Worm (Caenorhabditis elegans) whole organism, L4 larva: Measurements from ENCODE around the gene T24H10.5.

Experiments
- D1046.2 ChIP-seq: fragments of 200-800 bp; sonication (Bioruptor generic); IDR thresholded peaks from 2 replicates; pipeline ENCODE4 v1.3.6; 2022; ENCODE audit warnings: missing genetic modification characterization, missing compliant biosample characterization
- F10B5.3 ChIP-seq: sonication (generic microtip); optimal IDR thresholded peaks from 2 replicates; lab custom pipeline; 2016; ENCODE audit warnings: mild to moderate bottlenecking, missing genetic modification characterization, missing compliant biosample characterization
- F37D6.2 ChIP-seq: sonication (generic microtip); optimal IDR thresholded peaks from 2 replicates; lab custom pipeline; 2016; ENCODE audit warnings: mild to moderate bottlenecking, missing genetic modification characterization, missing compliant biosample characterization
- F44E2.7 ChIP-seq: fragments of 200-800 bp; sonication (Bioruptor generic); IDR thresholded peaks from 2 replicates; pipeline ENCODE4 v2.1.2; 2022; ENCODE audit warnings: missing genetic modification characterization, missing compliant biosample characterization
- F49E8.2 ChIP-seq: sonication (generic microtip); optimal IDR thresholded peaks from 2 replicates; lab custom pipeline; 2016; ENCODE audit warnings: missing compliant biosample characterization, mild to moderate bottlenecking, missing genetic modification characterization, borderline replicate concordance
- ZK546.5 ChIP-seq, 2 experiments: sonication (generic microtip); optimal IDR thresholded peaks; 2 replicates each; lab custom pipeline; 2017; ENCODE audit warnings: missing biosample characterization in 2 of 2, missing genetic modification characterization in 2 of 2
- aha-1 ChIP-seq: fragments of 150-350 bp; peaks from one replicate; lab custom pipeline; 2014; ENCODE audit warnings: missing biosample characterization, missing genetic modification characterization
- aly-2 ChIP-seq: sonication (generic microtip); optimal IDR thresholded peaks from 2 replicates; lab custom pipeline; 2018; ENCODE audit warnings: missing biosample characterization, missing genetic modification characterization
- ama-1 ChIP-seq: fragments of 150-350 bp; optimal IDR thresholded peaks from 2 replicates; lab custom pipeline; 2014; ENCODE audit warnings: inconsistent platforms, mixed read lengths
- attf-4 ChIP-seq: sonication (generic microtip); optimal IDR thresholded peaks from 3 replicates; lab custom pipeline; 2017; ENCODE audit warnings: missing biosample characterization, missing genetic modification characterization
- ceh-20 ChIP-seq: fragments of 200-800 bp; sonication (Bioruptor generic); IDR thresholded peaks from 2 replicates; pipeline ENCODE4 v1.3.6; 2022; ENCODE audit warnings: missing genetic modification reagents, missing genetic modification characterization, missing compliant biosample characterization
- ceh-28 ChIP-seq: fragments of 150-350 bp; optimal IDR thresholded peaks from 2 replicates; lab custom pipeline; 2014; ENCODE audit warnings: missing biosample characterization, missing genetic modification reagents, missing genetic modification characterization
- cey-2 ChIP-seq: sonication (generic microtip); optimal IDR thresholded peaks from 3 replicates; lab custom pipeline; 2017; ENCODE audit warnings: missing genetic modification characterization, mild to moderate bottlenecking, missing compliant biosample characterization, antibody characterized with exemption, borderline replicate concordance; ENCODE audit not compliant: insufficient read depth
- ctbp-1 ChIP-seq: fragments of 200-800 bp; sonication (Bioruptor generic); IDR thresholded peaks from 2 replicates; pipeline ENCODE4 v1.3.6; 2022; ENCODE audit warnings: missing genetic modification reagents, missing genetic modification characterization, missing compliant biosample characterization
- daf-16 ChIP-seq, 3 experiments: sonication (generic microtip); optimal IDR thresholded peaks; 2 replicates each; lab custom pipeline; 2016 to 2017; ENCODE audit warnings: missing genetic modification characterization in 3 of 3, missing genetic modification reagents in 3 of 3, mild to moderate bottlenecking in 2 of 3, missing compliant biosample characterization in 2 of 3, missing biosample characterization in 1 of 3, moderate library complexity in 1 of 3
- dmd-6 ChIP-seq: fragments of 200-800 bp; sonication (Bioruptor generic); IDR thresholded peaks from 2 replicates; pipeline ENCODE4 v1.3.6; 2022; ENCODE audit warnings: missing genetic modification reagents, missing genetic modification characterization, missing compliant biosample characterization
- dve-1 ChIP-seq: sonication (generic microtip); optimal IDR thresholded peaks from 2 replicates; lab custom pipeline; 2017; ENCODE audit warnings: antibody characterized with exemption, mild to moderate bottlenecking, missing genetic modification characterization, missing compliant biosample characterization; ENCODE audit not compliant: insufficient read depth
- egl-27 ChIP-seq: sonication (generic microtip); optimal IDR thresholded peaks from 3 replicates; lab custom pipeline; 2017; ENCODE audit warnings: missing biosample characterization, missing genetic modification reagents, missing genetic modification characterization
- hif-1 ChIP-seq, 2 experiments: sonication (generic microtip); optimal IDR thresholded peaks; 2 replicates each; lab custom pipeline; 2016 to 2017; ENCODE audit warnings: missing compliant biosample characterization in 2 of 2, missing genetic modification characterization in 2 of 2, missing genetic modification reagents in 2 of 2, missing genotype in 2 of 2, mild to moderate bottlenecking in 1 of 2
- hlh-11 ChIP-seq: fragments of 200-800 bp; sonication (Bioruptor generic); optimal IDR thresholded peaks from 2 replicates; lab custom pipeline; 2018; ENCODE audit warnings: mild to moderate bottlenecking, missing genetic modification characterization, missing compliant biosample characterization
- hlh-30 ChIP-seq: sonication (generic microtip); optimal IDR thresholded peaks from 2 replicates; lab custom pipeline; 2017; ENCODE audit warnings: antibody characterized with exemption, mild to moderate bottlenecking, missing genetic modification characterization, missing compliant biosample characterization; ENCODE audit not compliant: insufficient read depth
- lim-7 ChIP-seq: fragments of 200-800 bp; sonication (Bioruptor generic); IDR thresholded peaks from 2 replicates; pipeline ENCODE4 v1.3.6; 2022; ENCODE audit warnings: missing genetic modification characterization, missing compliant biosample characterization
- lin-29 ChIP-seq: fragments of 200-800 bp; sonication (Bioruptor generic); IDR thresholded peaks from 2 replicates; pipeline ENCODE4 v1.3.6; 2022; ENCODE audit warnings: missing genetic modification reagents, missing genetic modification characterization, missing compliant biosample characterization
- lin-38 ChIP-seq: fragments of 200-800 bp; sonication (Bioruptor generic); IDR thresholded peaks from 2 replicates; pipeline ENCODE4 v1.3.6; 2022; ENCODE audit warnings: missing genetic modification reagents, missing genetic modification characterization, missing compliant biosample characterization
- lin-39 ChIP-seq: fragments of 150-350 bp; optimal IDR thresholded peaks from 2 replicates; lab custom pipeline; 2014; ENCODE audit warnings: missing biosample characterization, missing genetic modification reagents, missing genetic modification characterization
- mdl-1 ChIP-seq, 2 experiments: fragments of 150-350 bp in 1 of 2; sonication (generic microtip) in 1 of 2; optimal IDR thresholded peaks; 2 replicates each; lab custom pipeline; 2014 to 2017; ENCODE audit warnings: missing biosample characterization in 2 of 2, missing genetic modification characterization in 2 of 2
- mep-1 ChIP-seq: fragments of 150-350 bp; sonication (generic microtip); optimal IDR thresholded peaks from 3 replicates; lab custom pipeline; 2014; ENCODE audit warnings: missing biosample characterization, missing genetic modification characterization
- mes-2 ChIP-seq: sonication (generic microtip); optimal IDR thresholded peaks from 2 replicates; lab custom pipeline; 2016; ENCODE audit warnings: missing genotype, mild to moderate bottlenecking, missing genetic modification characterization, missing compliant biosample characterization; ENCODE audit not compliant: poor library complexity, severe bottlenecking
- mxl-2 ChIP-seq: fragments of 200-800 bp; sonication (Bioruptor generic); conservative IDR thresholded peaks from 2 replicates; pipeline ENCODE4 v1.3.6; 2022; ENCODE audit warnings: missing genetic modification reagents, missing genetic modification characterization, missing compliant biosample characterization
- nhr-10 ChIP-seq: fragments of 150-350 bp; optimal IDR thresholded peaks from 2 replicates; lab custom pipeline; 2014; ENCODE audit warnings: missing biosample characterization, missing genetic modification characterization
- nhr-111 ChIP-seq: fragments of 200-800 bp; sonication (Bioruptor generic); optimal IDR thresholded peaks from 2 replicates; lab custom pipeline; 2018; ENCODE audit warnings: mild to moderate bottlenecking, missing genetic modification characterization, missing compliant biosample characterization
- nhr-28 ChIP-seq: fragments of 150-350 bp; optimal IDR thresholded peaks from 2 replicates; lab custom pipeline; 2014; ENCODE audit warnings: missing biosample characterization, missing genetic modification characterization
- nhr-42 ChIP-seq: fragments of 200-800 bp; sonication (Bioruptor generic); IDR thresholded peaks from 2 replicates; pipeline ENCODE4 v1.3.6; 2022; ENCODE audit warnings: missing genetic modification characterization, missing compliant biosample characterization
- pha-4 ChIP-seq, 2 experiments: fragments of 150-350 bp in 1 of 2; fragments of 200-800 bp in 1 of 2; sonication (Bioruptor generic) in 1 of 2; IDR thresholded peaks in 1 of 2; optimal IDR thresholded peaks in 1 of 2; 2 replicates each; pipeline versions ENCODE4 v1.3.6 to Lab custom; 2014 to 2022; ENCODE audit warnings: missing genetic modification characterization in 2 of 2, missing genetic modification reagents in 2 of 2, missing biosample characterization in 1 of 2, missing compliant biosample characterization in 1 of 2
- pqm-1 ChIP-seq: sonication (generic microtip); optimal IDR thresholded peaks from 2 replicates; lab custom pipeline; 2017; ENCODE audit warnings: missing biosample characterization, missing genetic modification characterization
- saeg-2 ChIP-seq: fragments of 200-800 bp; sonication (Bioruptor generic); IDR thresholded peaks from 2 replicates; pipeline ENCODE4 v1.3.6; 2022; ENCODE audit warnings: missing genetic modification reagents, missing genetic modification characterization, missing compliant biosample characterization
- snpc-1.2 ChIP-seq: fragments of 200-800 bp; sonication (Bioruptor generic); IDR thresholded peaks from 2 replicates; pipeline ENCODE4 v1.3.6; 2022; ENCODE audit warnings: missing genetic modification reagents, missing genetic modification characterization, missing compliant biosample characterization
- tag-97 ChIP-seq: fragments of 200-800 bp; sonication (Bioruptor generic); IDR thresholded peaks from 2 replicates; pipeline ENCODE4 v1.3.6; 2022; ENCODE audit warnings: missing genetic modification characterization, missing compliant biosample characterization
- tra-1 ChIP-seq: fragments of 200-800 bp; sonication (Bioruptor generic); IDR thresholded peaks from 2 replicates; pipeline ENCODE4 v1.3.6; 2022; ENCODE audit warnings: missing genetic modification reagents, missing genetic modification characterization, missing compliant biosample characterization
- vab-7 ChIP-seq: fragments of 200-800 bp; sonication (Bioruptor generic); IDR thresholded peaks from 2 replicates; pipeline ENCODE4 v1.3.6; 2022; ENCODE audit warnings: missing genetic modification reagents, missing genetic modification characterization, missing compliant biosample characterization
- zip-2 ChIP-seq: fragments of 150-350 bp; optimal IDR thresholded peaks from 2 replicates; lab custom pipeline; 2014; ENCODE audit warnings: missing biosample characterization, missing genetic modification characterization
- ztf-7 ChIP-seq: fragments of 150-350 bp; optimal IDR thresholded peaks from 2 replicates; lab custom pipeline; 2014; ENCODE audit warnings: missing biosample characterization, missing genetic modification characterization

T24H10.5 gene

ce11 chrII:9083093-9083492 lies 17.8 kb upstream of the T24H10.5 start, which contains the start of gene sysm-1:
Gene sysm-1 (minus strand): TSS chrII:9083193.
- TF ChIP-seq mes-2 (tag; lab: Kevin White, UChicago) (no peak), dve-1 (tag; lab: Kevin White, UChicago) (no peak), pqm-1 (tag; lab: Kevin White, UChicago) (no peak), ceh-20 (GFP tag; lab: Robert Waterston, UW) (no peak), dmd-6 (peak; percentile 27; the same call in 1 of the 2 replicates)

ce11 chrII:9086308-9086707 lies 14.6 kb upstream of the T24H10.5 start, which contains the start of gene hlh-3:
Gene hlh-3 (plus strand): TSS chrII:9086608.
- TF ChIP-seq hif-1 (tag; optimal IDR thresholded peaks at IDR 0.05; lab: Kevin White, UChicago) (no peak), mep-1 (tag; lab: Kevin White, UChicago) (no peak), pha-4 (GFP tag; IDR thresholded peaks at IDR 0.05; lab: Robert Waterston, UW) (no peak), pha-4 (tag; optimal IDR thresholded peaks at IDR 0.05; lab: Kevin White, UChicago) (no peak), ama-1 (lab: Kevin White, UChicago) (no peak), lim-7 (GFP tag; lab: Robert Waterston, UW) (no peak), saeg-2 (no peak), ztf-7 (no peak), dve-1 (tag; lab: Kevin White, UChicago) (no peak), tag-97 (GFP tag; lab: Robert Waterston, UW) (no peak), zip-2 (tag; lab: Kevin White, UChicago) (no peak), mdl-1 (tag; optimal IDR thresholded peaks at IDR 0.05; lab: Kevin White, UChicago) (no peak), F49E8.2 (tag; lab: Kevin White, UChicago) (no peak), snpc-1.2 (GFP tag; lab: Robert Waterston, UW) (no peak), ctbp-1 (GFP tag; lab: Robert Waterston, UW) (no peak), lin-38 (GFP tag; lab: Robert Waterston, UW) (no peak), aly-2 (tag; lab: Kevin White, UChicago) (no peak), pqm-1 (tag; lab: Kevin White, UChicago) (no peak), vab-7 (GFP tag; lab: Robert Waterston, UW) (no peak)

- TF ChIP-seq nhr-28 (tag; lab: Kevin White, UChicago) = peak; percentile 46
- TF ChIP-seq saeg-2 = no peak
- no peak for TF ChIP-seq egl-27 (tag; lab: Kevin White, UChicago)
- no peak for TF ChIP-seq nhr-10 (tag; lab: Kevin White, UChicago)
- no peak for TF ChIP-seq tra-1 (GFP tag; lab: Robert Waterston, UW)
- no peak for TF ChIP-seq attf-4
- no peak for TF ChIP-seq nhr-42 (GFP tag; lab: Robert Waterston, UW)
- TF ChIP-seq ceh-28 (tag; lab: Kevin White, UChicago) = no peak
- TF ChIP-seq dmd-6 = peak; percentile 73
- no peak for TF ChIP-seq lin-39 (tag; lab: Kevin White, UChicago)
- TF ChIP-seq aha-1 (tag; lab: Kevin White, UChicago) = peak; percentile 67
- TF ChIP-seq mxl-2 = no peak
- peak; percentile 60 for TF ChIP-seq hlh-11 (tag; lab: Kevin White, UChicago)
- no peak for TF ChIP-seq F10B5.3 (tag; lab: Kevin White, UChicago)
- no peak for TF ChIP-seq F37D6.2
- TF ChIP-seq lin-38 (GFP tag; lab: Robert Waterston, UW) = no peak
- TF ChIP-seq daf-16 (GFP tag; optimal IDR thresholded peaks at IDR 0.05; lab: Kevin White, UChicago) = no peak
- peak; percentile 24 for TF ChIP-seq daf-16 (tag; optimal IDR thresholded peaks at IDR 0.05; lab: Kevin White, UChicago)
- TF ChIP-seq D1046.2 (GFP tag; lab: Robert Waterston, UW) = no peak
- TF ChIP-seq pha-4 (GFP tag; IDR thresholded peaks at IDR 0.05; lab: Robert Waterston, UW) = no peak
- no peak for TF ChIP-seq pha-4 (tag; optimal IDR thresholded peaks at IDR 0.05; lab: Kevin White, UChicago)
- TF ChIP-seq hif-1 (tag; optimal IDR thresholded peaks at IDR 0.05; lab: Kevin White, UChicago) = no peak
- no peak for TF ChIP-seq nhr-111
- no peak for TF ChIP-seq ZK546.5 (tag; optimal IDR thresholded peaks at IDR 0.05; lab: Kevin White, UChicago)
- TF ChIP-seq pqm-1 (tag; lab: Kevin White, UChicago) = peak; percentile 87
- no peak for TF ChIP-seq lin-29
- no peak for TF ChIP-seq mep-1 (tag; lab: Kevin White, UChicago)
- peak; percentile 58 for TF ChIP-seq hlh-30 (tag; lab: Kevin White, UChicago)
- no peak for TF ChIP-seq cey-2
- peak; percentile 55 for TF ChIP-seq dve-1 (tag; lab: Kevin White, UChicago)
- TF ChIP-seq F44E2.7 (GFP tag; lab: Robert Waterston, UW) = no peak
Measured at ce11 chrII:9092910-9093309, 8.0 kb upstream of the T24H10.5 start.
